Fruit fly (Drosophila melanogaster): ENCODE results near the gene RpS30.

Gene RpS30

DNA sequence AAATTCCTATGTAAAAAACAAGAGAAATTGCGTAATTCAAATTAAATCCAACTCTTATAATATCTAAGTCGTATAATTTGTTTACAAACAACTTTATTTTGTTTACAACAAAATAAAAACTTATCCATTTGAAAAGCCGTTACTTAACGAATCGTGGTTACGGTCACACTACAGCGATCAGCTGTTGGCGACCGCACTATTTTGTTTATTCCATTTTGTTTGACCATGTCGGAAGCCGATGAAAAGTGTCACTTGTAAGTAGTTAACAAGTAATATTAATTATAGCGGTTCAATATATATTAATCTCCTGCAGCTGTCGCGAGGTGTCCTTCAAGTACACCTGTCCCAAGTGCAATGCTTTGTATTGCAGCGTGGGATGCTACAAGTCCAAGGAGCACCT lies 19.4 kb upstream of the RpS30 start, which contains the start of gene CG31223:
CG31223 (plus strand) TSS at position 165 of the 400 bp plus-strand sequence.
- TF ChIP-seq CG9705 (GFP tag; optimal IDR thresholded peaks at IDR 0.05) (no peak), sage (GFP tag; optimal IDR thresholded peaks at IDR 0.05) (peak; percentile 2), OdsH (GFP tag; optimal IDR thresholded peaks at IDR 0.05) (no peak)

- peak; percentile 44 for TF ChIP-seq ey (GFP tag; optimal IDR thresholded peaks at IDR 0.05)
- no peak for TF ChIP-seq Hnf4 (GFP tag; optimal IDR thresholded peaks at IDR 0.05)
- no peak for TF ChIP-seq usp (GFP tag; optimal IDR thresholded peaks at IDR 0.05)
- TF ChIP-seq foxo (GFP tag; optimal IDR thresholded peaks at IDR 0.05), result peak in 1 of 2 experiments; percentile 55
- TF ChIP-seq HLH106 (tag; optimal IDR thresholded peaks at IDR 0.05), result no peak
- no peak for TF ChIP-seq Sp1 (GFP tag; optimal IDR thresholded peaks at IDR 0.05)
- TF ChIP-seq N (GFP tag; optimal IDR thresholded peaks at IDR 0.05), result peak; percentile 57
- TF ChIP-seq tai (GFP tag; optimal IDR thresholded peaks at IDR 0.05), result peak; percentile 17
- peak; percentile 12 for TF ChIP-seq lola (GFP tag; optimal IDR thresholded peaks at IDR 0.05)
- TF ChIP-seq sv (GFP tag; optimal IDR thresholded peaks at IDR 0.05), result no peak
- TF ChIP-seq brk (GFP tag; optimal IDR thresholded peaks at IDR 0.05), result no peak
- TF ChIP-seq fru (GFP tag; optimal IDR thresholded peaks at IDR 0.05), result peak; percentile 46
- TF ChIP-seq br (GFP tag; optimal IDR thresholded peaks at IDR 0.05), result peak; percentile 30
- TF ChIP-seq OdsH (GFP tag; optimal IDR thresholded peaks at IDR 0.05), result peak; percentile 26
- no peak for TF ChIP-seq pan (optimal IDR thresholded peaks at IDR 0.05)
- TF ChIP-seq dmrt93B (GFP tag; optimal IDR thresholded peaks at IDR 0.05), result no peak
- TF ChIP-seq Abd-B (GFP tag; optimal IDR thresholded peaks at IDR 0.05), result peak; percentile 15
- no peak for TF ChIP-seq CG9705 (GFP tag; optimal IDR thresholded peaks at IDR 0.05)
- no peak for TF ChIP-seq Mio (GFP tag; optimal IDR thresholded peaks at IDR 0.05)
- TF ChIP-seq sage (GFP tag; optimal IDR thresholded peaks at IDR 0.05), result no peak
- TF ChIP-seq CG32264 (GFP tag; optimal IDR thresholded peaks at IDR 0.05), result no peak
- no peak for TF ChIP-seq dsf (GFP tag; optimal IDR thresholded peaks at IDR 0.05; ENCODE audit: borderline replicate concordance)
- no peak for TF ChIP-seq Myc (optimal IDR thresholded peaks at IDR 0.05)
- TF ChIP-seq Hr78 (GFP tag; optimal IDR thresholded peaks at IDR 0.05), result no peak
- TF ChIP-seq h (GFP tag; optimal IDR thresholded peaks at IDR 0.05), result peak; percentile 71
- no peak for TF ChIP-seq Jra (GFP tag; optimal IDR thresholded peaks at IDR 0.05)
- peak; percentile 37 for TF ChIP-seq rgr (GFP tag; optimal IDR thresholded peaks at IDR 0.05)
- TF ChIP-seq GATAd (GFP tag; optimal IDR thresholded peaks at IDR 0.05), result no peak
- peak; percentile 11 for TF ChIP-seq Dif (GFP tag; optimal IDR thresholded peaks at IDR 0.05; ENCODE audit: partially characterized antibody)
- peak; percentile 2 for TF ChIP-seq woc (GFP tag; optimal IDR thresholded peaks at IDR 0.05)
- TF ChIP-seq Hr83 (GFP tag; optimal IDR thresholded peaks at IDR 0.05; ENCODE audit: poor library complexity, severe bottlenecking), result peak; percentile 50
- peak; percentile 44 for TF ChIP-seq Dfd (GFP tag; optimal IDR thresholded peaks at IDR 0.05)
- no peak for TF ChIP-seq Rel (GFP tag; optimal IDR thresholded peaks at IDR 0.05)
- peak; percentile 78 for TF ChIP-seq Rel (tag; optimal IDR thresholded peaks at IDR 0.05)
- no peak for TF ChIP-seq dl (GFP tag; optimal IDR thresholded peaks at IDR 0.05; ENCODE audit: insufficient read depth in 1 of 2, partially characterized antibody in 2 of 2)
- no peak for TF ChIP-seq Vsx2 (GFP tag; optimal IDR thresholded peaks at IDR 0.05; ENCODE audit: partially characterized antibody)
- TF ChIP-seq psq (GFP tag; optimal IDR thresholded peaks at IDR 0.05), result no peak
- TF ChIP-seq jim (GFP tag; optimal IDR thresholded peaks at IDR 0.05), result no peak
- TF ChIP-seq CrebA (GFP tag; optimal IDR thresholded peaks at IDR 0.05; ENCODE audit: borderline replicate concordance), result no peak
Observed at dm6 chr3R:20832689-20833524, 17.4 kb upstream of the RpS30 start, which contains the start of gene Synd. Gene Synd (plus strand): TSS chr3R:20832799.

All from whole organism, wandering third instar larva.